Worm (Caenorhabditis elegans) whole organism, early embryonic: Measurements from ENCODE around the gene F30H5.3.

Source experiments
- B0310.2 ChIP-seq: sonication (generic microtip); optimal IDR thresholded peaks from 2 replicates; lab custom pipeline; 2016; ENCODE audit warnings: mild to moderate bottlenecking, missing genetic modification characterization, missing compliant biosample characterization
- F13C5.2 ChIP-seq: sonication (generic microtip); optimal IDR thresholded peaks from 2 replicates; lab custom pipeline; 2017; ENCODE audit warnings: mild to moderate bottlenecking, missing genetic modification characterization, inconsistent platforms, missing compliant biosample characterization
- aly-1 ChIP-seq: sonication (generic microtip); optimal IDR thresholded peaks from 2 replicates; lab custom pipeline; 2016; ENCODE audit warnings: missing genetic modification characterization, missing compliant biosample characterization
- ama-1 ChIP-seq: fragments of 150-350 bp; optimal IDR thresholded peaks from 2 replicates; lab custom pipeline; 2014
- ceh-13 ChIP-seq: fragments of 200-800 bp; sonication (Bioruptor generic); optimal IDR thresholded peaks from 2 replicates; lab custom pipeline; 2018; ENCODE audit warnings: mild to moderate bottlenecking, missing genetic modification characterization, missing compliant biosample characterization
- ceh-36 ChIP-seq: sonication (generic microtip); optimal IDR thresholded peaks from 2 replicates; lab custom pipeline; 2016; ENCODE audit warnings: missing genetic modification characterization, inconsistent platforms, missing compliant biosample characterization
- ets-7 ChIP-seq: sonication (generic microtip); optimal IDR thresholded peaks from 2 replicates; lab custom pipeline; 2016; ENCODE audit warnings: missing genotype, missing genetic modification characterization, missing compliant biosample characterization
- flt-1 ChIP-seq: fragments of 200-800 bp; sonication (Bioruptor generic); IDR thresholded peaks from 2 replicates; pipeline ENCODE4 v1.3.6; 2022; ENCODE audit warnings: missing genetic modification characterization, missing compliant biosample characterization
- hmbx-1 ChIP-seq: sonication (generic microtip); optimal IDR thresholded peaks from 2 replicates; lab custom pipeline; 2016; ENCODE audit warnings: mild to moderate bottlenecking, missing genetic modification characterization, missing compliant biosample characterization
- hmg-4 ChIP-seq: fragments of 200-800 bp; sonication (Bioruptor generic); optimal IDR thresholded peaks from 2 replicates; lab custom pipeline; 2018; ENCODE audit warnings: mild to moderate bottlenecking, missing genetic modification characterization, missing compliant biosample characterization
- hnd-1 ChIP-seq: sonication (generic microtip); optimal IDR thresholded peaks from 2 replicates; lab custom pipeline; 2016; ENCODE audit warnings: missing genetic modification characterization, missing compliant biosample characterization
- pes-1 ChIP-seq: fragments of 200-800 bp; sonication (Bioruptor generic); IDR thresholded peaks from 2 replicates; pipeline ENCODE4 v1.3.6; 2022; ENCODE audit warnings: missing genetic modification reagents, missing genetic modification characterization, missing compliant biosample characterization
- scrt-1 ChIP-seq: fragments of 200-800 bp; sonication (Bioruptor generic); IDR thresholded peaks from 2 replicates; pipeline ENCODE4 v1.3.6; 2022; ENCODE audit warnings: missing genetic modification characterization, missing compliant biosample characterization
- sea-1 ChIP-seq: fragments of 200-800 bp; sonication (Bioruptor generic); conservative IDR thresholded peaks from 2 replicates; pipeline ENCODE4 v1.3.6; 2022; ENCODE audit warnings: missing genetic modification characterization, missing compliant biosample characterization
- tbx-11 ChIP-seq: fragments of 200-800 bp; sonication (Bioruptor generic); IDR thresholded peaks from 2 replicates; pipeline ENCODE4 v1.3.6; 2022; ENCODE audit warnings: missing genetic modification characterization, missing compliant biosample characterization
- tbx-37 ChIP-seq: fragments of 200-800 bp; sonication (Bioruptor generic); conservative IDR thresholded peaks from 2 replicates; pipeline ENCODE4 v1.3.6; 2022; ENCODE audit warnings: missing genetic modification reagents, missing genetic modification characterization, missing compliant biosample characterization
- tra-4 ChIP-seq: sonication (generic microtip); optimal IDR thresholded peaks from 2 replicates; lab custom pipeline; 2017; ENCODE audit warnings: missing genetic modification characterization, missing compliant biosample characterization

F30H5.3 gene

ce11 chrIII:471644-472401 is 40.2 kb downstream of the F30H5.3 start, which contains the start of the genes magu-1 and nemp-1:
magu-1 (minus strand) TSS chrIII:471702.
nemp-1 (plus strand) TSS chrIII:472317.
- TF ChIP-seq ceh-13 (GFP tag; lab: Kevin White, UChicago) (no peak), scrt-1 (GFP tag; lab: Robert Waterston, UW) (no peak), hmg-4 (GFP tag; lab: Kevin White, UChicago) (no peak), ama-1 (lab: Kevin White, UChicago) (no peak), hmbx-1 (tag; lab: Kevin White, UChicago) (no peak)

- TF ChIP-seq hmg-4 (GFP tag; lab: Kevin White, UChicago), result no peak
- no peak for TF ChIP-seq pes-1 (GFP tag; lab: Robert Waterston, UW)
- TF ChIP-seq sea-1 (GFP tag; lab: Robert Waterston, UW), result no peak
- TF ChIP-seq flt-1, result no peak
- TF ChIP-seq B0310.2 (tag; lab: Kevin White, UChicago), result no peak
- no peak for TF ChIP-seq scrt-1 (GFP tag; lab: Robert Waterston, UW)
- TF ChIP-seq ceh-13 (GFP tag; lab: Kevin White, UChicago), result no peak
- TF ChIP-seq hnd-1 (tag; lab: Kevin White, UChicago), result no peak
- no peak for TF ChIP-seq tbx-37
- TF ChIP-seq aly-1 (tag; lab: Kevin White, UChicago), result no peak
- TF ChIP-seq tra-4 (tag; lab: Kevin White, UChicago), result no peak
- no peak for TF ChIP-seq hmbx-1 (tag; lab: Kevin White, UChicago)
- no peak for TF ChIP-seq tbx-11 (GFP tag; lab: Robert Waterston, UW)
- TF ChIP-seq F13C5.2 (tag; lab: Kevin White, UChicago), result no peak
- no peak for TF ChIP-seq ama-1 (lab: Kevin White, UChicago)
- TF ChIP-seq ets-7 (tag; lab: Kevin White, UChicago), result no peak
- no peak for TF ChIP-seq ceh-36 (tag; lab: Kevin White, UChicago)
Measured at ce11 chrIII:463711-464110, 48.3 kb downstream of the F30H5.3 start, which contains the start of gene Y55B1BR.6. Y55B1BR.6 (minus strand) TSS chrIII:463811.

ce11 chrIII:455793-456192 is 56.2 kb downstream of the F30H5.3 start:
- TF ChIP-seq hmg-4 (GFP tag; lab: Kevin White, UChicago), result no peak
- no peak for TF ChIP-seq sea-1 (GFP tag; lab: Robert Waterston, UW)
- TF ChIP-seq aly-1 (tag; lab: Kevin White, UChicago), result no peak
